Worm (Caenorhabditis elegans): ENCODE measurements around the gene T26C5.5.

T26C5.5 gene

ce11 chrII:9273984-9274383, 27.4 kb upstream of the T26C5.5 start (continued):
- TF ChIP-seq ztf-4 (tag; optimal IDR thresholded peaks at IDR 0.05) = peak; percentile 71
- TF ChIP-seq zip-4 (GFP tag; optimal IDR thresholded peaks at IDR 0.05) = no peak
- TF ChIP-seq swsn-7 (tag; optimal IDR thresholded peaks at IDR 0.05) = peak; percentile 86
- peak; percentile 49 for TF ChIP-seq nhr-77 (tag; optimal IDR thresholded peaks at IDR 0.05)
- peak; percentile 16; the same call in 1 of the 2 replicates for TF ChIP-seq ceh-88 (GFP tag; IDR thresholded peaks at IDR 0.05)
- TF ChIP-seq sptf-1 (tag; optimal IDR thresholded peaks at IDR 0.05) = no peak
- TF ChIP-seq hpl-2 (GFP tag; optimal IDR thresholded peaks at IDR 0.05) = peak; percentile 44
- no peak for TF ChIP-seq pqm-1 (tag; optimal IDR thresholded peaks at IDR 0.05)
- TF ChIP-seq aha-1 (tag; optimal IDR thresholded peaks at IDR 0.05) = no peak
- TF ChIP-seq mep-1 (tag; optimal IDR thresholded peaks at IDR 0.05) = peak; percentile 86
- TF ChIP-seq zag-1 (tag; optimal IDR thresholded peaks at IDR 0.05) = no peak
- peak; percentile 86 for TF ChIP-seq fos-1 (tag; optimal IDR thresholded peaks at IDR 0.05)
- TF ChIP-seq snpc-4 (tag; optimal IDR thresholded peaks at IDR 0.05) = peak; percentile 59
- TF ChIP-seq unc-98 (GFP tag; IDR thresholded peaks at IDR 0.05) = no peak
- peak; percentile 89 for TF ChIP-seq nhr-47 (tag; optimal IDR thresholded peaks at IDR 0.05)
- TF ChIP-seq F16B12.6 (tag; optimal IDR thresholded peaks at IDR 0.05) = peak; percentile 51
- no peak for TF ChIP-seq alr-1 (tag; optimal IDR thresholded peaks at IDR 0.05; ENCODE audit: borderline replicate concordance)
- TF ChIP-seq pag-3 (tag; optimal IDR thresholded peaks at IDR 0.05; ENCODE audit: borderline replicate concordance, insufficient read depth) = no peak
- TF ChIP-seq mef-2 (tag; optimal IDR thresholded peaks at IDR 0.05) = peak; percentile 66
- TF ChIP-seq nhr-85 (tag) = peak; percentile 97
- no peak for TF ChIP-seq Y116A8C.19 (tag; optimal IDR thresholded peaks at IDR 0.05; ENCODE audit: borderline replicate concordance)
- TF ChIP-seq ceh-90 (tag; optimal IDR thresholded peaks at IDR 0.05) = no peak
- TF ChIP-seq fkh-4 (tag; optimal IDR thresholded peaks at IDR 0.05; ENCODE audit: borderline replicate concordance) = peak; percentile 45
- peak; percentile 80 for TF ChIP-seq grh-1 (GFP tag; IDR thresholded peaks at IDR 0.05)
- no peak for TF ChIP-seq efl-3 (GFP tag; optimal IDR thresholded peaks at IDR 0.05)
- TF ChIP-seq mab-9 (GFP tag; IDR thresholded peaks at IDR 0.05) = peak; percentile 56; the same call in 1 of the 2 replicates
- TF ChIP-seq nhr-84 (tag; optimal IDR thresholded peaks at IDR 0.05) = no peak
- TF ChIP-seq irx-1 (tag; optimal IDR thresholded peaks at IDR 0.05) = peak; percentile 79
- TF ChIP-seq egl-13 (tag; optimal IDR thresholded peaks at IDR 0.05) = peak; percentile 55
- TF ChIP-seq lin-39 (tag; optimal IDR thresholded peaks at IDR 0.05) = peak; percentile 60
- no peak for TF ChIP-seq ztf-11 (tag; optimal IDR thresholded peaks at IDR 0.05)
- peak; percentile 62 for TF ChIP-seq lir-3 (tag; optimal IDR thresholded peaks at IDR 0.05; ENCODE audit: poor library complexity)
- TF ChIP-seq pax-3 (tag; optimal IDR thresholded peaks at IDR 0.05) = peak; percentile 60
- TF ChIP-seq nhr-237 (tag; optimal IDR thresholded peaks at IDR 0.05) = peak; percentile 30
- TF ChIP-seq ets-5 (GFP tag; IDR thresholded peaks at IDR 0.05) = no peak
- TF ChIP-seq aly-2 (tag; optimal IDR thresholded peaks at IDR 0.05) = peak; percentile 42
- peak; percentile 71 for TF ChIP-seq blmp-1 (tag; optimal IDR thresholded peaks at IDR 0.05)
- TF ChIP-seq tbx-2 (tag; optimal IDR thresholded peaks at IDR 0.05) = peak; percentile 89

DNA sequence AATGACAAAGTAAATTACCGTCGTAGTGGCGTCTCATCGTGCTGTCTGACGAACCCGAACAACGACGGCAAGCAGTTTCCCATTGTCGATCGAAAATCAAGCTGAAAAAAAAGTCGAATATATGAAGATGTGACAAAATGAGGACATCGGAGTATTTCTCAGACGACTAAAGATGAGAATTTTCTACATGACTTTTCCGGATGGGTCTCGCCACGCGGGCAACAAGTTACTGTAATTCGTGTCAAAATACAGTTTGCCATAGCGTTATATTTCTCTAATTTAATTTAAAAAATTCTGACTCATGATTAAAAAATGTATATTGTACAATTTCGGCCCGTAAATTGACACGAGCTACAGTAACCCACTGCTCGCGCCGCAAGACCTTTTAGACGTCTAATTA, 26.4 kb upstream of the T26C5.5 start, which contains the start of gene C01G6.4:
Gene C01G6.4, minus strand, starts transcription at position 101 of the 400 bp plus-strand sequence.
- TF ChIP-seq nhr-77 (tag; optimal IDR thresholded peaks at IDR 0.05) = no peak
- TF ChIP-seq aha-1 (tag; optimal IDR thresholded peaks at IDR 0.05) = no peak
- TF ChIP-seq unc-98 (GFP tag; IDR thresholded peaks at IDR 0.05) = no peak
- TF ChIP-seq nhr-12 (tag; optimal IDR thresholded peaks at IDR 0.05) = no peak
- TF ChIP-seq grh-1 (GFP tag; IDR thresholded peaks at IDR 0.05) = no peak
- no peak for TF ChIP-seq lin-39 (tag; optimal IDR thresholded peaks at IDR 0.05)

- TF ChIP-seq unc-98 (GFP tag; IDR thresholded peaks at IDR 0.05) = no peak
- TF ChIP-seq C16A3.4 (tag; optimal IDR thresholded peaks at IDR 0.05) = no peak
- no peak for TF ChIP-seq nhr-77 (tag; optimal IDR thresholded peaks at IDR 0.05)
- no peak for TF ChIP-seq unc-130 (tag; optimal IDR thresholded peaks at IDR 0.05)
- no peak for TF ChIP-seq ces-1 (GFP tag; optimal IDR thresholded peaks at IDR 0.05)
- no peak for TF ChIP-seq ama-1 (optimal IDR thresholded peaks at IDR 0.05)
- peak; percentile 15 for TF ChIP-seq nhr-85 (tag)
Observed at ce11 chrII:9271285-9271684, 24.7 kb upstream of the T26C5.5 start.

Measured in whole organism, L1 larva.